Fruit fly (Drosophila melanogaster): ENCODE measurements around the gene Sap47.

DNA sequence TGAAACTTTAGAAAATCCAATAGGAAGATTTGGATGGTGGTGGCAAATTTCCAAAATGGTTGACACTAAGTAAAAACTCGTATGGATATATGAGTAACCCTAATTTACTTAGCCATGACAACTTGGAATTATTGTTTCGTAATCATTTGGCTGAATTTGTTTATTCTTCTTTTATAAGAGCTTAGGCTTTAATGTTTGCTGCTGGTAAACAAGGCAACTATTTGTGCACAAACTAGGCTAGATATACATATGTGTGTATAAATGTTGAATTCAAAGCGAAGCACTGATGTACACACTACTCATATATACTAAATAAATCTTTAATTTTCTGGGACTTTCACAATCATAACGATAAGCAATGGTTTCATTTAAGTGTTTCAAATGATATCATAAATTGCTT, 71.0 kb downstream of the Sap47 start:
- no peak for TF ChIP-seq CG16813 (GFP tag; IDR thresholded peaks at IDR 0.05; ENCODE audit: partially characterized antibody)
- TF ChIP-seq cas (GFP tag; IDR thresholded peaks at IDR 0.05) = no peak
- TF ChIP-seq Lhr (GFP tag; optimal IDR thresholded peaks at IDR 0.05) = no peak

All from whole organism, embryonic.